Fruit fly (Drosophila melanogaster): ENCODE results near the gene CG15047.

CG15047 gene

DNA sequence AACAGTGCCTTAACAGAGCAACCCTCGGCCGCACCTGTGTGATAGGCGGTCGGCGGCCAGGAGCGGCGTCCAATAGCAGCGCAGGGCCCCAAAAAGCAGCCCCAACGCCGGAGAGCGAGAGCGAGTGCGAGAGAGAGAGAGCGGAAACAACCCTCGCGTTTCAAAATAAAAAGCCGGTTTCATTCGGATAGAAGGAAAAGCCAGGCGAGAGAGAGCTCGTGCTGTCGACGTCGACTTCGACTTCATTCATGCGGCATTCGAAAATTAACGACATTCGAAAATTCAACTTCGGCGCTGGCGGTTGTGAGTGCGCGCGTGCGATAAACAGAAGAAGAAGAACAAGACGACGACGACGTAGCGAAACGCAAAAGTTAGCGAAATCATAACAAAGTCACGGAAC, 5.9 kb downstream of the CG15047 start:
- no peak for TF ChIP-seq CG9705 (GFP tag; optimal IDR thresholded peaks at IDR 0.05)
- no peak for TF ChIP-seq N (GFP tag; optimal IDR thresholded peaks at IDR 0.05)
- TF ChIP-seq jim (GFP tag; optimal IDR thresholded peaks at IDR 0.05): no peak
- peak; percentile 63 to 72 for TF ChIP-seq dl (GFP tag; optimal IDR thresholded peaks at IDR 0.05; ENCODE audit: insufficient read depth in 1 of 2, partially characterized antibody in 2 of 2)
- TF ChIP-seq pan (optimal IDR thresholded peaks at IDR 0.05): no peak
- no peak for TF ChIP-seq Mio (GFP tag; optimal IDR thresholded peaks at IDR 0.05)
- TF ChIP-seq psq (GFP tag; optimal IDR thresholded peaks at IDR 0.05): no peak
- TF ChIP-seq Abd-B (GFP tag; optimal IDR thresholded peaks at IDR 0.05): no peak
- TF ChIP-seq Jra (GFP tag; optimal IDR thresholded peaks at IDR 0.05): no peak
- no peak for TF ChIP-seq Hr78 (GFP tag; optimal IDR thresholded peaks at IDR 0.05)
- TF ChIP-seq Dif (GFP tag; optimal IDR thresholded peaks at IDR 0.05; ENCODE audit: partially characterized antibody): peak; percentile 84
- no peak for TF ChIP-seq CG32264 (GFP tag; optimal IDR thresholded peaks at IDR 0.05)
- TF ChIP-seq ey (GFP tag; optimal IDR thresholded peaks at IDR 0.05): no peak
- no peak for TF ChIP-seq GATAd (GFP tag; optimal IDR thresholded peaks at IDR 0.05)
- no peak for TF ChIP-seq rgr (GFP tag; optimal IDR thresholded peaks at IDR 0.05)
- peak; percentile 50 for TF ChIP-seq Vsx2 (GFP tag; optimal IDR thresholded peaks at IDR 0.05; ENCODE audit: partially characterized antibody)
- TF ChIP-seq woc (GFP tag; optimal IDR thresholded peaks at IDR 0.05): no peak
- no peak for TF ChIP-seq usp (GFP tag; optimal IDR thresholded peaks at IDR 0.05)
- no peak for TF ChIP-seq brk (GFP tag; optimal IDR thresholded peaks at IDR 0.05)
- no peak for TF ChIP-seq h (GFP tag; optimal IDR thresholded peaks at IDR 0.05)
- TF ChIP-seq tai (GFP tag; optimal IDR thresholded peaks at IDR 0.05): no peak
- no peak for TF ChIP-seq dmrt93B (GFP tag; optimal IDR thresholded peaks at IDR 0.05)

DNA sequence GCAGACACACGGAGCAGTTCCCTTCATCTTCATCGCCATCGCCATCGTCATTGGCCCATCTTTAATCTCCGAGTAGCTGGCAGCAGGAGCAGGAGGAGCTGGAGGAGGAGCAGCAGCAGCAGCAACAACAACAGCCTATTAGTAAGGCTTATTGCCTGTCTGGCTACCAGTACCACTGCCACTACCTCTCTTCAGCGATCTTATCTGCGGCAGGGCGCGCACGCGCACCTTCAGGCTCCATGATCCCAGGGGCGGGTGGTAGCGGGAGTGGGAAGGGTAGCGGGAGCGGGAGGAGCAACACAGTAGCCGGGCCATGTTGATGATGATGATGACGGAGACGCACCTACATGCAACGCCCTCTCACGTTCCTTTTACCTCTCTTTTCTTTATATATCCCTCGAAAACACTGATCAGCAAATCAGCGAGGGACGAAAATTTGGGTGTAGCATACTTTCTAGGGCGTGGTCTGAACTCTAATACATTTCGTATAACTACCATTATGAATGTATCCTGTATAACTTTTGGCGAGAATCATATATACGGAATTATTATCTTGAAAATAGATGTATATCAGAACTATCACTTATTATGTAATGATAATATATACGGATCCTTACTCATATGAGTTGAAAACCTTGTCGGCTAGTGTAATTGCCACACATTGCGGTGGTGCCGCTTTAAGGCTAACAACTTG, 8.7 kb downstream of the CG15047 start:
- TF ChIP-seq br (GFP tag; optimal IDR thresholded peaks at IDR 0.05): no peak
- TF ChIP-seq sage (GFP tag; optimal IDR thresholded peaks at IDR 0.05): no peak
- peak; percentile 34 for TF ChIP-seq woc (GFP tag; optimal IDR thresholded peaks at IDR 0.05)
- TF ChIP-seq Jra (GFP tag; optimal IDR thresholded peaks at IDR 0.05): no peak
- no peak for TF ChIP-seq dl (GFP tag; optimal IDR thresholded peaks at IDR 0.05; ENCODE audit: insufficient read depth in 1 of 2, partially characterized antibody in 2 of 2)
- no peak for TF ChIP-seq ey (GFP tag; optimal IDR thresholded peaks at IDR 0.05)
- no peak for TF ChIP-seq Vsx2 (GFP tag; optimal IDR thresholded peaks at IDR 0.05; ENCODE audit: partially characterized antibody)
- TF ChIP-seq rgr (GFP tag; optimal IDR thresholded peaks at IDR 0.05): no peak
- no peak for TF ChIP-seq brk (GFP tag; optimal IDR thresholded peaks at IDR 0.05)
- no peak for TF ChIP-seq Abd-B (GFP tag; optimal IDR thresholded peaks at IDR 0.05)
- TF ChIP-seq Sp1 (GFP tag; optimal IDR thresholded peaks at IDR 0.05): peak; percentile 22
- no peak for TF ChIP-seq GATAd (GFP tag; optimal IDR thresholded peaks at IDR 0.05)
- TF ChIP-seq dmrt93B (GFP tag; optimal IDR thresholded peaks at IDR 0.05): no peak
- no peak for TF ChIP-seq jim (GFP tag; optimal IDR thresholded peaks at IDR 0.05)
- TF ChIP-seq Hr83 (GFP tag; optimal IDR thresholded peaks at IDR 0.05; ENCODE audit: poor library complexity, severe bottlenecking): no peak
- TF ChIP-seq usp (GFP tag; optimal IDR thresholded peaks at IDR 0.05): no peak
- no peak for TF ChIP-seq sv (GFP tag; optimal IDR thresholded peaks at IDR 0.05)
- no peak for TF ChIP-seq CG9705 (GFP tag; optimal IDR thresholded peaks at IDR 0.05)
- peak; percentile 14 for TF ChIP-seq fru (GFP tag; optimal IDR thresholded peaks at IDR 0.05)
- TF ChIP-seq HLH106 (tag; optimal IDR thresholded peaks at IDR 0.05): peak; percentile 41
- peak; percentile 37 for TF ChIP-seq psq (GFP tag; optimal IDR thresholded peaks at IDR 0.05)

DNA sequence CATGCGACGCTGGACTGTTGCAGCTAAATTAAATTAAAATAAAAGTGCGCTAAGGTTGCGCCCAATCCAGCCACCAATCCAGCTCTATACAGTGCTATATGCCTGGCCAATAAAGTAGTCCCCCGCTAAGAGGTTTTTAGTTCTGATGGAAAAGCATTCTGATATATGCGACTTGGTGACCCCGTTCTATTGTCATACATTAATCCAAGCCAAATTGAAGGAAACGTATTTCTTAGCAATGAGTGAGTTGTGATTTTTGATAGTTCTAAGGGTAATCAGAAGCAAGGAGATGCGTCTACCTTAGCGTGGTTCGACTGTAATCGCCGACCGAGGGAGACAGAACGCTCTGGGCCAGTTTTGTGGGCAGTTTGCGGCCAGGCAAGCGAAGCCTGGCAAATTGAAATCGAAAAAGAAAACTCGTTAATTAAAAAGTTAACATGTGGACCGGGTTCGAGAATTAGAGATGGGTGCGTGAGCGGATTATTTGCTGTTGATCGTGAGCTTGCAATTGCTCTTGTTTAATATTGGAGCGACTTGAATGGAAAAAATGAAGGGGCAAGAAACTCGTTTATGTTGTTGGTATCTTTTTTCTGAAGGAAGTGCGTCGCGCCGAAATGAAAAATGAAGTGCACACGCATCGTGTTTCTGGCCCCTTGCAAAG, 9.9 kb downstream of the CG15047 start:
- peak; percentile 66 for TF ChIP-seq rgr (GFP tag; optimal IDR thresholded peaks at IDR 0.05)
- TF ChIP-seq jim (GFP tag; optimal IDR thresholded peaks at IDR 0.05): no peak
- no peak for TF ChIP-seq Mio (GFP tag; optimal IDR thresholded peaks at IDR 0.05)
- no peak for TF ChIP-seq Rel (GFP tag; optimal IDR thresholded peaks at IDR 0.05)
- TF ChIP-seq Rel (tag; optimal IDR thresholded peaks at IDR 0.05): peak; percentile 25
- TF ChIP-seq Hr78 (GFP tag; optimal IDR thresholded peaks at IDR 0.05): no peak
- TF ChIP-seq Dfd (GFP tag; optimal IDR thresholded peaks at IDR 0.05): no peak
- no peak for TF ChIP-seq lola (GFP tag; optimal IDR thresholded peaks at IDR 0.05)
- TF ChIP-seq Abd-B (GFP tag; optimal IDR thresholded peaks at IDR 0.05): no peak
- no peak for TF ChIP-seq psq (GFP tag; optimal IDR thresholded peaks at IDR 0.05)
- peak; percentile 80 for TF ChIP-seq fru (GFP tag; optimal IDR thresholded peaks at IDR 0.05)
- no peak for TF ChIP-seq Hr83 (GFP tag; optimal IDR thresholded peaks at IDR 0.05; ENCODE audit: poor library complexity, severe bottlenecking)
- peak; percentile 76 for TF ChIP-seq ey (GFP tag; optimal IDR thresholded peaks at IDR 0.05)
- no peak for TF ChIP-seq pan (optimal IDR thresholded peaks at IDR 0.05)
- TF ChIP-seq usp (GFP tag; optimal IDR thresholded peaks at IDR 0.05): no peak
- peak; percentile 86 for TF ChIP-seq woc (GFP tag; optimal IDR thresholded peaks at IDR 0.05)
- no peak for TF ChIP-seq tai (GFP tag; optimal IDR thresholded peaks at IDR 0.05)
- peak; percentile 71 for TF ChIP-seq br (GFP tag; optimal IDR thresholded peaks at IDR 0.05)
- no peak for TF ChIP-seq dl (GFP tag; optimal IDR thresholded peaks at IDR 0.05; ENCODE audit: insufficient read depth in 1 of 2, partially characterized antibody in 2 of 2)
- no peak for TF ChIP-seq Vsx2 (GFP tag; optimal IDR thresholded peaks at IDR 0.05; ENCODE audit: partially characterized antibody)
- no peak for TF ChIP-seq N (GFP tag; optimal IDR thresholded peaks at IDR 0.05)
- peak; percentile 22 for TF ChIP-seq OdsH (GFP tag; optimal IDR thresholded peaks at IDR 0.05)
- no peak for TF ChIP-seq Myc (optimal IDR thresholded peaks at IDR 0.05)
- peak; percentile 69 for TF ChIP-seq Sp1 (GFP tag; optimal IDR thresholded peaks at IDR 0.05)
- TF ChIP-seq CG32264 (GFP tag; optimal IDR thresholded peaks at IDR 0.05): peak; percentile 4
- TF ChIP-seq CG9705 (GFP tag; optimal IDR thresholded peaks at IDR 0.05): peak; percentile 48
- TF ChIP-seq foxo (GFP tag; optimal IDR thresholded peaks at IDR 0.05): peak in 1 of 2 experiments; percentile 69
- TF ChIP-seq dmrt93B (GFP tag; optimal IDR thresholded peaks at IDR 0.05): no peak
- TF ChIP-seq Hnf4 (GFP tag; optimal IDR thresholded peaks at IDR 0.05): peak; percentile 44
- no peak for TF ChIP-seq dsf (GFP tag; optimal IDR thresholded peaks at IDR 0.05; ENCODE audit: borderline replicate concordance)
- no peak for TF ChIP-seq Dif (GFP tag; optimal IDR thresholded peaks at IDR 0.05; ENCODE audit: partially characterized antibody)
- TF ChIP-seq CrebA (GFP tag; optimal IDR thresholded peaks at IDR 0.05; ENCODE audit: borderline replicate concordance): no peak
- TF ChIP-seq sage (GFP tag; optimal IDR thresholded peaks at IDR 0.05): no peak
- no peak for TF ChIP-seq GATAd (GFP tag; optimal IDR thresholded peaks at IDR 0.05)

Data from whole organism, wandering third instar larva.